Fruit fly (Drosophila melanogaster) whole organism: ENCODE results near the gene Hsc70-1.

Experiments
- CG8478 ChIP-seq: fragments of >200 bp; optimal IDR thresholded peaks from 2 replicates; lab custom pipeline; 2018; ENCODE audit warnings: inconsistent platforms
- Dll ChIP-seq: fragments of >200 bp; optimal IDR thresholded peaks from 2 replicates; lab custom pipeline; 2017
- EcR ChIP-seq, 2 experiments: fragments of >200 bp; optimal IDR thresholded peaks; 2 replicates each; lab custom pipeline; 2017; ENCODE audit warnings: missing biosample characterization in 2 of 2, missing genetic modification characterization in 2 of 2, missing genetic modification reagents in 2 of 2
- psq ChIP-seq: fragments of >200 bp; optimal IDR thresholded peaks from 2 replicates; lab custom pipeline; 2017
- usp ChIP-seq: fragments of >200 bp; optimal IDR thresholded peaks from 2 replicates; lab custom pipeline; 2017; ENCODE audit warnings: missing biosample characterization, missing genetic modification characterization, mixed read lengths

dm6 chr3L:13952484-13953048 is 21.3 kb upstream of the Hsc70-1 start:
- TF ChIP-seq usp (GFP tag; lab: Kevin White, UChicago) (no peak), EcR (GFP tag; optimal IDR thresholded peaks at IDR 0.05; lab: Kevin White, UChicago) (no peak), psq (lab: Kevin White, UChicago) (no peak), Dll (no peak), CG8478 (lab: Kevin White, UChicago) (no peak)
